Worm (Caenorhabditis elegans) whole organism, young adult: ENCODE measurements around the gene pmk-3.
A peak's percentile ranks its signal among the peaks of the same experiment; 100 is the strongest.

Experiments
- B0261.1 ChIP-seq: sonication (generic microtip); optimal IDR thresholded peaks from 2 replicates; lab custom pipeline; 2016; ENCODE audit warnings: mild to moderate bottlenecking, missing genetic modification characterization, moderate library complexity, missing compliant biosample characterization
- F49E8.2 ChIP-seq: sonication (generic microtip); optimal IDR thresholded peaks from 3 replicates; lab custom pipeline; 2017; ENCODE audit warnings: missing genetic modification characterization, mild to moderate bottlenecking, missing compliant biosample characterization, antibody characterized with exemption, moderate library complexity; ENCODE audit not compliant: insufficient read depth
- aptf-3 ChIP-seq: fragments of 200-800 bp; sonication (Bioruptor generic); IDR thresholded peaks from 2 replicates; pipeline ENCODE4 v1.3.6; 2022; ENCODE audit warnings: missing genetic modification characterization, missing compliant biosample characterization
- attf-6 ChIP-seq: fragments of 200-800 bp; sonication (Bioruptor generic); IDR thresholded peaks from 2 replicates; pipeline ENCODE4 v1.3.6; 2022; ENCODE audit warnings: missing genetic modification reagents, missing genetic modification characterization, missing compliant biosample characterization
- bed-2 ChIP-seq: fragments of 200-800 bp; sonication (Bioruptor generic); IDR thresholded peaks from 2 replicates; pipeline ENCODE4 v1.3.6; 2022; ENCODE audit warnings: missing genetic modification reagents, missing genetic modification characterization, missing compliant biosample characterization
- ekl-4 ChIP-seq: fragments of 200-800 bp; sonication (Bioruptor generic); IDR thresholded peaks from 2 replicates; pipeline ENCODE4 v1.3.6; 2022; ENCODE audit warnings: missing genetic modification reagents, missing genetic modification characterization, missing compliant biosample characterization
- hmg-20 ChIP-seq: fragments of 200-800 bp; sonication (Bioruptor generic); IDR thresholded peaks from 2 replicates; pipeline ENCODE4 v1.3.6; 2022; ENCODE audit warnings: missing genetic modification reagents, missing genetic modification characterization, missing compliant biosample characterization
- lin-26 ChIP-seq: fragments of 200-800 bp; sonication (Bioruptor generic); IDR thresholded peaks from 2 replicates; pipeline ENCODE4 v1.3.6; 2022; ENCODE audit warnings: missing genetic modification reagents, missing genetic modification characterization, missing compliant biosample characterization
- pha-4 ChIP-seq: fragments of 150-350 bp; sonication (generic microtip); optimal IDR thresholded peaks from 2 replicates; lab custom pipeline; 2014; ENCODE audit warnings: missing biosample characterization, missing genetic modification reagents, missing genetic modification characterization
- rec-8 ChIP-seq, 2 experiments: sonication (generic microtip); optimal IDR thresholded peaks; 2 replicates each; lab custom pipeline; 2016; ENCODE audit warnings: mild to moderate bottlenecking in 2 of 2, missing genetic modification characterization in 2 of 2, missing genetic modification reagents in 2 of 2, missing genotype in 2 of 2, missing biosample characterization in 1 of 2, missing compliant biosample characterization in 1 of 2, moderate library complexity in 1 of 2
- tbp1 ChIP-seq: fragments of 200-800 bp; sonication (Bioruptor generic); optimal IDR thresholded peaks from 2 replicates; lab custom pipeline; 2018; ENCODE audit warnings: mild to moderate bottlenecking, missing genetic modification characterization, missing compliant biosample characterization
- unc-62 ChIP-seq: fragments of 150-350 bp; optimal IDR thresholded peaks from 2 replicates; lab custom pipeline; 2014; ENCODE audit warnings: missing biosample characterization, missing genetic modification reagents, missing genetic modification characterization

DNA sequence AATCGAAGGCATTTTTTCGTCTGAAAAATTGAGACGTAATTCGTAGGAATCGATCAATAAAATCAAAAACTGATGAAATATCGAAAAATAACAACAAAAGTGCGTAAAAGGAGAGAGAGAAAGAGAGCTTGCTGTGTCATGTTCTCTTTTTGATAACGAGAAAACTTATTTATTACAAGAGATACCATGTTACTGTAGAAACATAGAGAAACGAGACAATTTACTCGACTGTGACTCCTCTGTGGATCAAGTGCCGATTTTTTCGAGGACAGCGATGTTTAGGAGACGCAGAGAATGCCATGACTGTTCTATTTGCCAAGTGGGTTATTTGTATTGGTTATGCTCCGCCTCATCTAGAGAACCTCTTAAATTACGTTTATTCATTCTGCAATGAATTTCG is 5.5 kb upstream of the pmk-3 start, which contains the start of gene sph-1:
- TF ChIP-seq ekl-4 (GFP tag; lab: Robert Waterston, UW) (no peak), aptf-3 (no peak), rec-8 (tag; optimal IDR thresholded peaks at IDR 0.05; lab: Kevin White, UChicago) (no peak), bed-2 (no peak), pha-4 (tag; lab: Kevin White, UChicago) (no peak), tbp1 (GFP tag; lab: Kevin White, UChicago) (peak; percentile 0), lin-26 (GFP tag; lab: Robert Waterston, UW) (0 out of 2 replicates have a peak, but pooled peaks have one; percentile 15), hmg-20 (GFP tag; lab: Robert Waterston, UW) (no peak), attf-6 (GFP tag; lab: Robert Waterston, UW) (no peak), unc-62 (GFP tag; lab: Kevin White, UChicago) (no peak), B0261.1 (tag; lab: Kevin White, UChicago) (no peak), F49E8.2 (tag; lab: Kevin White, UChicago) (no peak)
